Fruit fly (Drosophila melanogaster) whole organism, embryonic: ENCODE measurements around the gene CG43407.

Experiments used
- ATbp ChIP-seq: fragments of 200-800 bp; sonication (Bioruptor generic); optimal IDR thresholded peaks from 2 replicates; lab custom pipeline; 2017; ENCODE audit warnings: missing biosample characterization, mild to moderate bottlenecking, missing genetic modification characterization, missing genetic modification reagents
- CG12391 ChIP-seq: fragments of 200-800 bp; sonication (Bioruptor generic); optimal IDR thresholded peaks from 3 replicates; lab custom pipeline; 2018; ENCODE audit warnings: missing biosample characterization, mild to moderate bottlenecking, missing genetic modification characterization, moderate library complexity
- CG13123 ChIP-seq: fragments of 200-800 bp; sonication (Bioruptor generic); optimal IDR thresholded peaks from 2 replicates; lab custom pipeline; 2016; ENCODE audit warnings: missing biosample characterization, missing genetic modification characterization
- CG13624 ChIP-seq: fragments of 200-800 bp; sonication (Bioruptor generic); optimal IDR thresholded peaks from 2 replicates; lab custom pipeline; 2016; ENCODE audit warnings: missing biosample characterization, missing genetic modification characterization
- CG15601 ChIP-seq: fragments of 200-800 bp; sonication (Bioruptor generic); optimal IDR thresholded peaks from 3 replicates; lab custom pipeline; 2019; ENCODE audit warnings: missing biosample characterization, mild to moderate bottlenecking, missing genetic modification characterization, moderate library complexity
- CG16813 ChIP-seq: fragments of 200-800 bp; sonication (Bioruptor generic); IDR thresholded peaks from 3 replicates; pipeline ENCODE4 v1.3.6; 2022; ENCODE audit warnings: missing biosample characterization, missing genetic modification characterization; ENCODE audit not compliant: partially characterized antibody
- CG17359 ChIP-seq: fragments of 200-800 bp; sonication (Bioruptor generic); optimal IDR thresholded peaks from 3 replicates; lab custom pipeline; 2018; ENCODE audit warnings: missing biosample characterization, mild to moderate bottlenecking, missing genetic modification characterization, moderate library complexity
- CG17361 ChIP-seq: fragments of 200-800 bp; sonication (Bioruptor generic); IDR thresholded peaks from 3 replicates; pipeline ENCODE4 v1.3.6; 2022; ENCODE audit warnings: missing biosample characterization, missing genetic modification characterization
- CG17829 ChIP-seq: fragments of 200-800 bp; optimal IDR thresholded peaks from 2 replicates; lab custom pipeline; 2019; ENCODE audit warnings: missing biosample characterization, mild to moderate bottlenecking, missing genetic modification characterization, moderate library complexity
- CG18476 ChIP-seq: fragments of 200-800 bp; sonication (Bioruptor generic); optimal IDR thresholded peaks from 2 replicates; lab custom pipeline; 2016; ENCODE audit warnings: missing biosample characterization, mild to moderate bottlenecking, missing genetic modification characterization
- CG30403 ChIP-seq: fragments of 200-800 bp; sonication (Bioruptor generic); optimal IDR thresholded peaks from 3 replicates; lab custom pipeline; 2016; ENCODE audit warnings: missing biosample characterization, missing genetic modification characterization
- CG31441 ChIP-seq: fragments of 200-800 bp; sonication (Bioruptor generic); IDR thresholded peaks from 2 replicates; pipeline ENCODE4 v1.3.6; 2022; ENCODE audit warnings: missing biosample characterization, missing genetic modification characterization
- CG32772 ChIP-seq: fragments of 200-800 bp; sonication (Bioruptor generic); IDR thresholded peaks from 2 replicates; pipeline ENCODE4 v1.3.6; 2022; ENCODE audit warnings: missing biosample characterization, missing genetic modification characterization
- CG33557 ChIP-seq: fragments of 200-800 bp; sonication (Bioruptor generic); optimal IDR thresholded peaks from 2 replicates; lab custom pipeline; 2019; ENCODE audit warnings: missing biosample characterization, mild to moderate bottlenecking, missing genetic modification characterization, moderate library complexity
- CG4328 ChIP-seq: fragments of 200-800 bp; sonication (Bioruptor generic); optimal IDR thresholded peaks from 3 replicates; lab custom pipeline; 2017; ENCODE audit warnings: missing biosample characterization, missing genetic modification reagents, missing genetic modification characterization
- CG6654 ChIP-seq: fragments of 200-800 bp; sonication (Bioruptor generic); optimal IDR thresholded peaks from 2 replicates; lab custom pipeline; 2017; ENCODE audit warnings: missing biosample characterization, mild to moderate bottlenecking, missing genetic modification characterization
- CG8388 ChIP-seq: fragments of 200-800 bp; sonication (Bioruptor generic); optimal IDR thresholded peaks from 2 replicates; lab custom pipeline; 2019; ENCODE audit warnings: missing biosample characterization, mild to moderate bottlenecking, missing genetic modification characterization, moderate library complexity
- CG8924 ChIP-seq: fragments of 200-800 bp; optimal IDR thresholded peaks from 3 replicates; lab custom pipeline; 2019; ENCODE audit warnings: missing biosample characterization, mild to moderate bottlenecking, missing genetic modification characterization, moderate library complexity
- Chrac-16 ChIP-seq: fragments of 200-800 bp; sonication (Bioruptor generic); optimal IDR thresholded peaks from 3 replicates; lab custom pipeline; 2016; ENCODE audit warnings: missing biosample characterization, missing genetic modification characterization
- D19A ChIP-seq: fragments of 200-800 bp; optimal IDR thresholded peaks from 3 replicates; lab custom pipeline; 2019; ENCODE audit warnings: missing biosample characterization, mild to moderate bottlenecking, missing genetic modification characterization, moderate library complexity
- Deaf1 ChIP-seq: fragments of 200-800 bp; optimal IDR thresholded peaks from 3 replicates; lab custom pipeline; 2019; ENCODE audit warnings: missing biosample characterization, mild to moderate bottlenecking, missing genetic modification characterization, moderate library complexity
- Ets65A ChIP-seq: fragments of 200-800 bp; sonication (Bioruptor generic); peaks from one replicate; lab custom pipeline; 2016; ENCODE audit warnings: missing biosample characterization, missing genetic modification characterization
- Hr51 ChIP-seq, 2 experiments: fragments of 200-800 bp; sonication (Bioruptor generic); optimal IDR thresholded peaks; 2 replicates in 1 of 2; 3 replicates in 1 of 2; lab custom pipeline; 2016 to 2018; ENCODE audit warnings: missing biosample characterization in 2 of 2, missing genetic modification characterization in 2 of 2, mild to moderate bottlenecking in 1 of 2, moderate library complexity in 1 of 2
- Lim3 ChIP-seq: fragments of 200-800 bp; sonication (Bioruptor generic); IDR thresholded peaks from 2 replicates; pipeline ENCODE4 v1.3.6; 2022; ENCODE audit warnings: missing biosample characterization, missing genetic modification characterization
- MBD-R2 ChIP-seq: fragments of 200-800 bp; sonication (Bioruptor generic); IDR thresholded peaks from 2 replicates; pipeline ENCODE4 v1.3.6; 2022; ENCODE audit warnings: missing biosample characterization, missing genetic modification characterization
- Meics ChIP-seq: fragments of 200-800 bp; sonication (Bioruptor generic); optimal IDR thresholded peaks from 2 replicates; lab custom pipeline; 2017; ENCODE audit warnings: missing biosample characterization, mild to moderate bottlenecking, missing genetic modification characterization
- Mrtf ChIP-seq: fragments of 200-800 bp; sonication (Bioruptor generic); IDR thresholded peaks from 3 replicates; pipeline ENCODE4 v1.3.6; 2022; ENCODE audit warnings: missing biosample characterization, missing genetic modification characterization
- Sox100B ChIP-seq: fragments of 200-800 bp; sonication (Bioruptor generic); optimal IDR thresholded peaks from 3 replicates; lab custom pipeline; 2018; ENCODE audit warnings: missing biosample characterization, mild to moderate bottlenecking, missing genetic modification characterization
- Usf ChIP-seq: fragments of 200-800 bp; sonication (Bioruptor generic); optimal IDR thresholded peaks from 2 replicates; lab custom pipeline; 2017; ENCODE audit warnings: missing genotype, missing biosample characterization, missing genetic modification characterization
- az2 ChIP-seq: fragments of 200-800 bp; sonication (Bioruptor generic); optimal IDR thresholded peaks from 3 replicates; lab custom pipeline; 2016; ENCODE audit warnings: missing biosample characterization, missing genetic modification characterization
- bsh ChIP-seq, 2 experiments: fragments of 200-800 bp; sonication (Bioruptor generic); optimal IDR thresholded peaks; 2 replicates each; lab custom pipeline; 2017 to 2018; ENCODE audit warnings: mild to moderate bottlenecking in 2 of 2, missing biosample characterization in 2 of 2, missing genetic modification characterization in 2 of 2, moderate library complexity in 1 of 2
- cg ChIP-seq: fragments of 200-800 bp; sonication (Bioruptor generic); optimal IDR thresholded peaks from 3 replicates; lab custom pipeline; 2019; ENCODE audit warnings: missing biosample characterization, mild to moderate bottlenecking, missing genetic modification characterization, moderate library complexity
- croc ChIP-seq: fragments of 200-800 bp; sonication (Bioruptor generic); conservative IDR thresholded peaks from 3 replicates; pipeline ENCODE4 v1.3.6; 2022; ENCODE audit warnings: missing biosample characterization, missing genetic modification characterization
- danr ChIP-seq: fragments of 200-800 bp; sonication (Bioruptor generic); IDR thresholded peaks from 2 replicates; pipeline ENCODE4 v1.3.6; 2022; ENCODE audit warnings: missing biosample characterization, missing genetic modification characterization
- dpn ChIP-seq, 2 experiments: fragments of 200-800 bp; sonication (Bioruptor generic); optimal IDR thresholded peaks; 3 replicates each; lab custom pipeline; 2016; ENCODE audit warnings: missing biosample characterization in 2 of 2, missing genetic modification characterization in 2 of 2
- fd96Cb ChIP-seq: fragments of 200-800 bp; sonication (Bioruptor generic); optimal IDR thresholded peaks from 2 replicates; lab custom pipeline; 2018; ENCODE audit warnings: missing biosample characterization, mild to moderate bottlenecking, missing genetic modification characterization, moderate library complexity
- gcm ChIP-seq: fragments of 200-800 bp; sonication (Bioruptor generic); optimal IDR thresholded peaks from 2 replicates; lab custom pipeline; 2019; ENCODE audit warnings: missing biosample characterization, mild to moderate bottlenecking, missing genetic modification characterization, moderate library complexity
- gem ChIP-seq: fragments of 200-800 bp; sonication (Bioruptor generic); optimal IDR thresholded peaks from 2 replicates; lab custom pipeline; 2019; ENCODE audit warnings: missing biosample characterization, mild to moderate bottlenecking, missing genetic modification characterization, moderate library complexity
- gsb-n ChIP-seq: fragments of 200-800 bp; sonication (Bioruptor generic); optimal IDR thresholded peaks from 3 replicates; lab custom pipeline; 2018; ENCODE audit warnings: missing biosample characterization, mild to moderate bottlenecking, missing genetic modification characterization
- ham ChIP-seq: fragments of 200-800 bp; sonication (Bioruptor generic); IDR thresholded peaks from 2 replicates; pipeline ENCODE4 v1.3.6; 2022; ENCODE audit warnings: missing biosample characterization, missing genetic modification characterization
- lola ChIP-seq, 3 experiments: fragments of >200 bp in 2 of 3; fragments of 200-800 bp in 1 of 3; sonication (Bioruptor generic) in 1 of 3; optimal IDR thresholded peaks; 2 replicates each; lab custom pipeline; 2017 to 2019; ENCODE audit warnings: missing biosample characterization in 3 of 3, missing genetic modification characterization in 3 of 3, mild to moderate bottlenecking in 1 of 3, moderate library complexity in 1 of 3
- otp ChIP-seq: fragments of 200-800 bp; sonication (Bioruptor generic); IDR thresholded peaks from 3 replicates; pipeline ENCODE4, ENCODE4 v1.3.6; 2022; ENCODE audit warnings: missing biosample characterization, missing genetic modification characterization
- phol ChIP-seq: fragments of 200-800 bp; sonication (Bioruptor generic); optimal IDR thresholded peaks from 3 replicates; lab custom pipeline; 2018; ENCODE audit warnings: missing biosample characterization, mild to moderate bottlenecking, missing genetic modification characterization, moderate library complexity
- pum ChIP-seq: fragments of 200-800 bp; sonication (Bioruptor generic); optimal IDR thresholded peaks from 2 replicates; lab custom pipeline; 2016; ENCODE audit warnings: missing biosample characterization, missing genetic modification characterization
- salm ChIP-seq: fragments of 200-800 bp; sonication (Bioruptor generic); optimal IDR thresholded peaks from 2 replicates; lab custom pipeline; 2018; ENCODE audit warnings: missing biosample characterization, mild to moderate bottlenecking, missing genetic modification characterization
- sc ChIP-seq, 3 experiments: fragments of >200 bp in 2 of 3; fragments of 200-800 bp in 1 of 3; sonication (Bioruptor generic) in 1 of 3; optimal IDR thresholded peaks; 2 replicates in 2 of 3; 3 replicates in 1 of 3; lab custom pipeline; 2017; ENCODE audit warnings: mild to moderate bottlenecking in 1 of 3, missing biosample characterization in 1 of 3, missing genetic modification characterization in 1 of 3, missing genetic modification reagents in 1 of 3
- seq ChIP-seq: fragments of 200-800 bp; sonication (Bioruptor generic); IDR thresholded peaks from 2 replicates; pipeline ENCODE4 v1.3.6; 2022; ENCODE audit warnings: missing biosample characterization, missing genetic modification characterization
- slbo ChIP-seq: fragments of 200-800 bp; sonication (Bioruptor generic); IDR thresholded peaks from 2 replicates; pipeline ENCODE4 v1.3.6; 2022; ENCODE audit warnings: missing biosample characterization, missing genetic modification characterization
- tgo ChIP-seq: fragments of 200-800 bp; sonication (Bioruptor generic); IDR thresholded peaks from 3 replicates; pipeline ENCODE4 v1.3.6; 2022; ENCODE audit warnings: missing biosample characterization, missing genetic modification characterization
- vvl ChIP-seq: fragments of 200-800 bp; sonication (Bioruptor generic); IDR thresholded peaks from 2 replicates; pipeline ENCODE4 v1.3.6; 2022; ENCODE audit warnings: missing biosample characterization, missing genetic modification characterization

CG43407 gene

dm6 chr3L:19073909-19074239 is 20.7 kb upstream of the CG43407 start (continued):
- TF ChIP-seq sc (optimal IDR thresholded peaks at IDR 0.05; lab: Kevin White, UChicago), result no peak
- TF ChIP-seq sc (GFP tag; optimal IDR thresholded peaks at IDR 0.05; lab: Kevin White, UChicago), result no peak
- TF ChIP-seq CG17359 (tag; lab: Kevin White, UChicago), result peak; percentile 63
- no peak for TF ChIP-seq ham (GFP tag; lab: Robert Waterston, UW)
- peak; percentile 21; the same call in 1 of the 3 replicates for TF ChIP-seq tgo
- peak; percentile 56 for TF ChIP-seq CG30403 (GFP tag; lab: Kevin White, UChicago)
- TF ChIP-seq CG16813 (GFP tag; lab: Robert Waterston, UW), result no peak
- TF ChIP-seq Ets65A (GFP tag; lab: Kevin White, UChicago), result no peak
- TF ChIP-seq Meics (GFP tag; lab: Kevin White, UChicago), result peak; percentile 21
- peak; percentile 67 for TF ChIP-seq ATbp (GFP tag; lab: Kevin White, UChicago)
- TF ChIP-seq CG8924 (tag; lab: Kevin White, UChicago), result peak; percentile 59
- no peak for TF ChIP-seq cg
- no peak for TF ChIP-seq slbo
- TF ChIP-seq CG15601 (tag; lab: Kevin White, UChicago), result peak; percentile 63
- TF ChIP-seq Hr51 (GFP tag; optimal IDR thresholded peaks at IDR 0.05; lab: Kevin White, UChicago), result peak in 1 of 2 experiments; percentile 75
- TF ChIP-seq D19A (tag; lab: Kevin White, UChicago), result peak; percentile 55
- no peak for TF ChIP-seq Lim3 (GFP tag; lab: Robert Waterston, UW)
- TF ChIP-seq Deaf1 (tag; lab: Kevin White, UChicago), result no peak
- no peak for TF ChIP-seq CG13624 (GFP tag; lab: Kevin White, UChicago)
- peak in 1 of 3 experiments; percentile 59 for TF ChIP-seq lola (GFP tag; optimal IDR thresholded peaks at IDR 0.05; lab: Kevin White, UChicago)
- TF ChIP-seq croc (GFP tag; lab: Robert Waterston, UW), result no peak
- no peak for TF ChIP-seq Mrtf
- peak; percentile 46 for TF ChIP-seq gcm
- no peak for TF ChIP-seq seq
- TF ChIP-seq dpn (GFP tag; optimal IDR thresholded peaks at IDR 0.05; lab: Kevin White, UChicago), result peak in 1 of 2 experiments; percentile 3
- TF ChIP-seq CG13123, result no peak
- no peak for TF ChIP-seq pum
- peak; percentile 69 for TF ChIP-seq fd96Cb
- TF ChIP-seq Usf (GFP tag; lab: Kevin White, UChicago), result no peak
- 0 out of 2 replicates have a peak, but pooled peaks have one; percentile 38 for TF ChIP-seq CG32772 (GFP tag; lab: Robert Waterston, UW)
- TF ChIP-seq az2, result peak; percentile 39
- peak; percentile 70 for TF ChIP-seq gsb-n (tag; lab: Kevin White, UChicago)
- TF ChIP-seq salm, result no peak
- TF ChIP-seq MBD-R2 (GFP tag; lab: Robert Waterston, UW), result no peak
- TF ChIP-seq Chrac-16 (GFP tag; lab: Kevin White, UChicago), result no peak
- TF ChIP-seq CG18476, result no peak
- TF ChIP-seq CG8388 (GFP tag; lab: Kevin White, UChicago), result peak; percentile 74
- TF ChIP-seq CG12391 (tag; lab: Kevin White, UChicago), result peak; percentile 73
- TF ChIP-seq CG6654, result no peak
- TF ChIP-seq danr (GFP tag; lab: Robert Waterston, UW), result no peak
- TF ChIP-seq Sox100B, result peak; percentile 75
- TF ChIP-seq CG33557 (GFP tag; lab: Kevin White, UChicago), result no peak
- TF ChIP-seq vvl (GFP tag; lab: Robert Waterston, UW), result peak; percentile 8; the same call in 1 of the 2 replicates
- TF ChIP-seq CG4328 (GFP tag; lab: Kevin White, UChicago), result no peak
- TF ChIP-seq otp (GFP tag; lab: Robert Waterston, UW), result no peak
- TF ChIP-seq gem (tag; lab: Kevin White, UChicago), result peak; percentile 82
- TF ChIP-seq bsh (GFP tag; optimal IDR thresholded peaks at IDR 0.05; lab: Kevin White, UChicago), result peak in 1 of 2 experiments; percentile 79
- peak; percentile 83; the same call in 2 of the 3 replicates for TF ChIP-seq CG17361
- TF ChIP-seq CG31441 (GFP tag; lab: Robert Waterston, UW), result peak; percentile 81
- TF ChIP-seq CG17829 (tag; lab: Kevin White, UChicago), result peak; percentile 54
- peak; percentile 74 for TF ChIP-seq phol (tag; lab: Kevin White, UChicago)
